Fruit fly (Drosophila melanogaster): Measurements from ENCODE around the gene Whamy.

The Whamy gene

DNA sequence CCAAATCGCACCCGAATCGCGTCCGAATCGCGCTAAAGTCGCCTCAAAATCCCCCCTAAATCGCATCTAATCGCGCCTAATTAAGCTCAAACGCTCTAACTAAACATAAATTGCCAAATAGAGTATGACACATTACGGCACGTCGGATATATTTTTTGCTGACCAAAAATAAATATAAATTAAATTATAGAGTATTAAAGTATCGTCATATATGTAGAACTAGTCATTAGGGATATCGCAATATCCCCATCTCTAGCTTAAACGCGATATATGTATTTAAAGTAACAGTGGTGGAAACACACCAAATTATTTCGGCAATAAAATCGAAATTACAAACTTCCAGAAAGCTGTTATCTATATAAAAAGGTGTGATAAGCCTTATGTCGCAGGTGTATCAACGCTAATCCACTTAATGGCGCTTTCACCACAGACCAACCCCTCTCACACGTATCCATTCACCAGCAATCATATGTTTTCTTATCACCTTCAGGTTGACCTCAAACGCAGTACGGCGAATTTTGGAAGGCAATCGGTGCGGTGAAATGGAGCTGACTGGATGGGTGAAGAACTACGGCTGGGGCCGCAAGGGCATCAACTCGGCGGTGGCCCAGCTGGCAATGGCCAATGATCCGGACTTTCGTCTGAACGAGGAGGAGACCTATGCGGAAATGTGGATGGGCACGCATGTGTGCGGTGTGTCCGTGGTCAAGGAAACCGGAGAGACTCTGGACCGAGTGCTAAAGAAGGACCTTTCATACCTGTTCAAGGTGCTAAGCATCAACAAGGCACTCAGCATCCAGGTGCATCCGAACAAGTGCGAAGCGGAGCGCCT lies 14.6 kb downstream of the Whamy start, which contains the start of gene Mpi (continued):
- TF ChIP-seq stwl (tag; optimal IDR thresholded peaks at IDR 0.05) = peak; percentile 41
- TF ChIP-seq CG12236 (GFP tag; optimal IDR thresholded peaks at IDR 0.05) = no peak
- no peak for TF ChIP-seq ro (GFP tag; IDR thresholded peaks at IDR 0.05)
- TF ChIP-seq lmd (GFP tag; IDR thresholded peaks at IDR 0.05) = peak; percentile 17; the same call in 1 of the 2 replicates
- TF ChIP-seq Scr (GFP tag; IDR thresholded peaks at IDR 0.05; ENCODE audit: partially characterized antibody) = peak; percentile 66
- no peak for TF ChIP-seq nau (GFP tag; optimal IDR thresholded peaks at IDR 0.05)
- peak in 1 of 2 experiments; percentile 25 for TF ChIP-seq dpn (GFP tag; optimal IDR thresholded peaks at IDR 0.05)
- peak; percentile 13; the same call in 1 of the 2 replicates for TF ChIP-seq CG10366 (GFP tag; IDR thresholded peaks at IDR 0.05)
- peak in 1 of 2 experiments; percentile 42 for TF ChIP-seq bsh (GFP tag; optimal IDR thresholded peaks at IDR 0.05)
- TF ChIP-seq CG3838 (GFP tag; optimal IDR thresholded peaks at IDR 0.05) = no peak
- peak; percentile 43; the same call in 1 of the 3 replicates for TF ChIP-seq zfh1 (GFP tag; IDR thresholded peaks at IDR 0.05)
- peak; percentile 37 for TF ChIP-seq lilli (GFP tag; optimal IDR thresholded peaks at IDR 0.05)
- TF ChIP-seq Dll (GFP tag; IDR thresholded peaks at IDR 0.05; ENCODE audit: partially characterized antibody) = peak; percentile 67
- peak; percentile 44 for TF ChIP-seq CG10979 (tag; optimal IDR thresholded peaks at IDR 0.05)
- no peak for TF ChIP-seq Blimp-1 (GFP tag; optimal IDR thresholded peaks at IDR 0.05)
- peak; percentile 54 for TF ChIP-seq pzg (GFP tag; optimal IDR thresholded peaks at IDR 0.05)
- TF ChIP-seq CG6254 (GFP tag; optimal IDR thresholded peaks at IDR 0.05) = no peak
- peak; percentile 21 for TF ChIP-seq D (optimal IDR thresholded peaks at IDR 0.05)
- TF ChIP-seq D (GFP tag; optimal IDR thresholded peaks at IDR 0.05) = no peak
- TF ChIP-seq CG1647 (GFP tag; optimal IDR thresholded peaks at IDR 0.05) = no peak
- TF ChIP-seq danr (GFP tag; IDR thresholded peaks at IDR 0.05) = no peak
- no peak for TF ChIP-seq CG7556 (GFP tag; optimal IDR thresholded peaks at IDR 0.05)
- TF ChIP-seq ci (GFP tag; IDR thresholded peaks at IDR 0.05) = peak; percentile 43; the same call in 2 of the 3 replicates
- TF ChIP-seq CG1832 (GFP tag; optimal IDR thresholded peaks at IDR 0.05) = no peak
- TF ChIP-seq MESR4 (GFP tag; optimal IDR thresholded peaks at IDR 0.05) = peak; percentile 83
- TF ChIP-seq CG3281 (GFP tag; optimal IDR thresholded peaks at IDR 0.05) = peak; percentile 33
- no peak for TF ChIP-seq Ssrp (tag; optimal IDR thresholded peaks at IDR 0.05)
- TF ChIP-seq tap (tag; optimal IDR thresholded peaks at IDR 0.05) = no peak
- TF ChIP-seq CG13287 (GFP tag; IDR thresholded peaks at IDR 0.05; ENCODE audit: partially characterized antibody) = peak; percentile 69
- TF ChIP-seq CG3407 (GFP tag; optimal IDR thresholded peaks at IDR 0.05) = no peak
- TF ChIP-seq Rfx (GFP tag; IDR thresholded peaks at IDR 0.05) = peak; percentile 43
- TF ChIP-seq cad (GFP tag; optimal IDR thresholded peaks at IDR 0.05) = no peak
- TF ChIP-seq Sox102F (GFP tag; optimal IDR thresholded peaks at IDR 0.05) = no peak
- peak; percentile 14 for TF ChIP-seq CG2875 (GFP tag; optimal IDR thresholded peaks at IDR 0.05)
- peak; percentile 18 for TF ChIP-seq CG17802 (tag; optimal IDR thresholded peaks at IDR 0.05)
- peak; percentile 36 for TF ChIP-seq CG12299 (tag; optimal IDR thresholded peaks at IDR 0.05)
- peak; percentile 20 for TF ChIP-seq bigmax (GFP tag; optimal IDR thresholded peaks at IDR 0.05)
- TF ChIP-seq CG10209 (GFP tag; optimal IDR thresholded peaks at IDR 0.05) = no peak
- peak; percentile 25 for TF ChIP-seq CG10543 (GFP tag; optimal IDR thresholded peaks at IDR 0.05)
- TF ChIP-seq CG10267 (tag; optimal IDR thresholded peaks at IDR 0.05) = peak; percentile 48
- no peak for TF ChIP-seq Oaz (GFP tag; IDR thresholded peaks at IDR 0.05)
- TF ChIP-seq Doc3 (GFP tag; IDR thresholded peaks at IDR 0.05; ENCODE audit: partially characterized antibody) = peak; percentile 53; the same call in 2 of the 3 replicates
- TF ChIP-seq CG8924 (tag; optimal IDR thresholded peaks at IDR 0.05) = no peak
- TF ChIP-seq maf-S (GFP tag; optimal IDR thresholded peaks at IDR 0.05) = no peak
- TF ChIP-seq lov (optimal IDR thresholded peaks at IDR 0.05) = no peak
- TF ChIP-seq lov (GFP tag; IDR thresholded peaks at IDR 0.05) = no peak
- peak; percentile 77 for TF ChIP-seq Sry-δ (GFP tag; optimal IDR thresholded peaks at IDR 0.05)
- TF ChIP-seq CG34376 (GFP tag; optimal IDR thresholded peaks at IDR 0.05) = peak; percentile 56

Measured in whole organism, embryonic.